Worm (Caenorhabditis elegans) whole organism, L3 larva: ENCODE measurements around the gene ergi-3.
A peak's percentile ranks its signal among the peaks of the same experiment; 100 is the strongest.

Source experiments
- R02D3.7 ChIP-seq: fragments of 150-350 bp; optimal IDR thresholded peaks from 2 replicates; lab custom pipeline; 2014; ENCODE audit warnings: missing biosample characterization, missing genetic modification characterization
- ama-1 ChIP-seq: fragments of 150-350 bp; optimal IDR thresholded peaks from 2 replicates; lab custom pipeline; 2018
- ceh-16 ChIP-seq: sonication (generic microtip); optimal IDR thresholded peaks from 2 replicates; lab custom pipeline; 2017; ENCODE audit warnings: missing biosample characterization, missing genetic modification characterization
- daf-12 ChIP-seq: fragments of 150-350 bp; optimal IDR thresholded peaks from 2 replicates; lab custom pipeline; 2014; ENCODE audit warnings: missing biosample characterization, missing genetic modification reagents, missing genetic modification characterization
- elt-1 ChIP-seq: fragments of 150-350 bp; optimal IDR thresholded peaks from 2 replicates; lab custom pipeline; 2014; ENCODE audit warnings: missing biosample characterization, missing genetic modification characterization
- elt-2 ChIP-seq: sonication (generic microtip); optimal IDR thresholded peaks from 2 replicates; lab custom pipeline; 2016; ENCODE audit warnings: missing genetic modification reagents, mild to moderate bottlenecking, missing genetic modification characterization, missing compliant biosample characterization
- elt-3 ChIP-seq, 3 experiments: fragments of 150-350 bp in 1 of 3; sonication (generic microtip) in 2 of 3; optimal IDR thresholded peaks; 2 replicates in 2 of 3; 4 replicates in 1 of 3; lab custom pipeline; 2014 to 2017; ENCODE audit warnings: missing biosample characterization in 3 of 3, missing genetic modification characterization in 3 of 3
- eor-1 ChIP-seq, 2 experiments: fragments of 150-350 bp; optimal IDR thresholded peaks; 2 replicates each; lab custom pipeline; 2014 to 2018; ENCODE audit warnings: missing biosample characterization in 2 of 2, missing genetic modification characterization in 2 of 2
- fos-1 ChIP-seq: fragments of 150-350 bp; optimal IDR thresholded peaks from 2 replicates; lab custom pipeline; 2014; ENCODE audit warnings: missing biosample characterization, missing genetic modification characterization
- hmg-11 ChIP-seq: sonication (generic microtip); optimal IDR thresholded peaks from 2 replicates; lab custom pipeline; 2016; ENCODE audit warnings: missing genetic modification characterization, missing compliant biosample characterization
- jun-1 ChIP-seq: fragments of 150-350 bp; optimal IDR thresholded peaks from 2 replicates; lab custom pipeline; 2014; ENCODE audit warnings: missing biosample characterization, missing genetic modification reagents, missing genetic modification characterization
- lin-15B ChIP-seq: fragments of 150-350 bp; optimal IDR thresholded peaks from 2 replicates; lab custom pipeline; 2014; ENCODE audit warnings: missing biosample characterization, missing genetic modification characterization
- lin-39 ChIP-seq: fragments of 150-350 bp; optimal IDR thresholded peaks from 2 replicates; lab custom pipeline; 2018; ENCODE audit warnings: missing biosample characterization, missing genetic modification reagents, missing genetic modification characterization
- mdl-1 ChIP-seq: fragments of 150-350 bp; optimal IDR thresholded peaks from 2 replicates; lab custom pipeline; 2014; ENCODE audit warnings: missing biosample characterization, missing genetic modification characterization
- nfya-1 ChIP-seq: sonication (generic microtip); optimal IDR thresholded peaks from 2 replicates; lab custom pipeline; 2017; ENCODE audit warnings: missing genetic modification characterization, mild to moderate bottlenecking, missing compliant biosample characterization, antibody characterized with exemption, moderate library complexity; ENCODE audit not compliant: insufficient read depth
- nhr-12 ChIP-seq: fragments of 150-350 bp; optimal IDR thresholded peaks from 2 replicates; lab custom pipeline; 2014; ENCODE audit warnings: missing biosample characterization, missing genetic modification characterization
- nhr-23 ChIP-seq: fragments of 150-350 bp; optimal IDR thresholded peaks from 2 replicates; lab custom pipeline; 2014; ENCODE audit warnings: missing biosample characterization, missing genetic modification reagents, missing genetic modification characterization
- nhr-25 ChIP-seq: sonication (generic microtip); optimal IDR thresholded peaks from 2 replicates; lab custom pipeline; 2017; ENCODE audit warnings: missing biosample characterization, missing genetic modification characterization
- nhr-43 ChIP-seq: sonication (generic microtip); optimal IDR thresholded peaks from 2 replicates; lab custom pipeline; 2016; ENCODE audit warnings: mild to moderate bottlenecking, missing genetic modification characterization, missing compliant biosample characterization; ENCODE audit not compliant: poor library complexity, severe bottlenecking
- nhr-67 ChIP-seq: fragments of 150-350 bp; optimal IDR thresholded peaks from 2 replicates; lab custom pipeline; 2014; ENCODE audit warnings: missing biosample characterization, missing genetic modification characterization
- nhr-77 ChIP-seq: fragments of 150-350 bp; optimal IDR thresholded peaks from 2 replicates; lab custom pipeline; 2014; ENCODE audit warnings: missing biosample characterization, missing genetic modification characterization
- pha-4 ChIP-seq: fragments of 150-350 bp; optimal IDR thresholded peaks from 2 replicates; lab custom pipeline; 2014; ENCODE audit warnings: missing biosample characterization, missing genetic modification reagents, missing genetic modification characterization
- pqm-1 ChIP-seq: fragments of 150-350 bp; optimal IDR thresholded peaks from 2 replicates; lab custom pipeline; 2017; ENCODE audit warnings: missing biosample characterization, missing genetic modification characterization, inconsistent platforms
- skn-1 ChIP-seq: fragments of 150-350 bp; optimal IDR thresholded peaks from 2 replicates; lab custom pipeline; 2014; ENCODE audit warnings: missing biosample characterization, missing genetic modification characterization
- snpc-4 ChIP-seq: fragments of 150-350 bp; optimal IDR thresholded peaks from 2 replicates; lab custom pipeline; 2014; ENCODE audit warnings: missing biosample characterization, missing genetic modification characterization
- tbx-2 ChIP-seq: sonication (generic microtip); optimal IDR thresholded peaks from 2 replicates; lab custom pipeline; 2016; ENCODE audit warnings: mild to moderate bottlenecking, missing genetic modification characterization, missing compliant biosample characterization
- zag-1 ChIP-seq: fragments of 150-350 bp; optimal IDR thresholded peaks from 2 replicates; lab custom pipeline; 2014; ENCODE audit warnings: missing biosample characterization, missing genetic modification characterization
- ztf-11 ChIP-seq: fragments of 150-350 bp; optimal IDR thresholded peaks from 2 replicates; lab custom pipeline; 2014; ENCODE audit warnings: missing biosample characterization, missing genetic modification characterization
- ztf-4 ChIP-seq: fragments of 150-350 bp; optimal IDR thresholded peaks from 2 replicates; lab custom pipeline; 2014; ENCODE audit warnings: missing biosample characterization, missing genetic modification characterization

Gene ergi-3

DNA sequence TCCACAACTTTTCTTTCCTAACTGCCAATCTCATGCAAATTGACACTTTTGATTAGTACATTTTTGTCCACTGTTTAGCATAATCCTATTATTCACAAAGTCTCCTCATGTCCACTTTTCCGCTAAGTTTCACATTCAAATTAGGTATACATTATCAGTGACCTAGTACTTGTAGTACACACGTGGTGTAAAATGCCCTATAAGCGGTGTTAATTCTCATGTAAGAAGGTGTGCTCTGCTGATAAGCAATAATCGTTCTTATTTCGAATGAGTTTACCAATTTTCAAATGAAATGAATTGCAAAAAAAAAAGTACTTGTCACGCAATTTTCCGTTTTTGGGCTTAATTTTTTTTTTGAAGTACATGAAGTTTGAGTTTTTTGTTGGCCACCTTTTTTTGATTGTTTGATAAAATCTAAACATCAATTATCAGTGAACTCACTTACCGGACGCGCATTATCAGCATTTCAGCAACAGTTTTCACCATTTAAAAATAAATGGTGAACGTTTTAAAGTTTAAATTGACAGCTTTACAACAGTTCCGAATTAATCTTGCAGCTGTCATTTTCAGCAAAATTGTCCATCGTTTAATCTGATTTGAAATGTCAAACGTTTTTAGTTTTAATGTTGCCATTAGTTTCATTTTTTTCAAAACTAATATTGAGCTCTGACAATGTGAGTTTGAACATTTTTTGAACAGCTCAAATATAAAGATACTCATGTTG lies 17.7 kb downstream of the ergi-3 start:
- TF ChIP-seq nhr-23 (no peak), mdl-1 (no peak), elt-2 (peak; percentile 76), ztf-11 (tag; lab: Kevin White, UChicago) (no peak), jun-1 (no peak), nhr-77 (tag; lab: Kevin White, UChicago) (no peak), pqm-1 (peak; percentile 45), pha-4 (tag; lab: Kevin White, UChicago) (peak; percentile 18), zag-1 (tag; lab: Kevin White, UChicago) (no peak), ztf-4 (tag; lab: Kevin White, UChicago) (no peak)
- TF ChIP-seq, all 47 proteins: peak for 3

DNA sequence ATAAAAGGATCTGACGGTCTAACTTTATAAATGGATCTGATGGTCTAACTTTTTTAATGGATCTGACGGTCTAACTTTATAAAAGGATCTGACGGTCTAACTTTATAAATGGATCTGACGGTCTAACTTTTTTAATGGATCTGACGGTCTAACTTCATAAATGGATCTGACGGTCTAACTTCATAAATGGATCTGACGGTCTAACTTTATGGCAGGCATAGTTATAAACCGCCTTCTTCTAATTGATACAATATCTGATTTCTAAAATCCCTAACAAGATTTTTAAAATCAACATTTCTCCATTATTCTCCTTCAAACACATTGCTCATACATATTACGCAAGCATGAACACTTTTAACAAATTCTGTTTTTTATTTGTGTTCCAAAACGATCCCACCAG lies 19.5 kb downstream of the ergi-3 start, which contains the start of gene K09A9.8:
TSS of gene K09A9.8 (minus strand) at position 101 of the 400 bp plus-strand sequence.
- TF ChIP-seq nhr-23, result no peak

DNA sequence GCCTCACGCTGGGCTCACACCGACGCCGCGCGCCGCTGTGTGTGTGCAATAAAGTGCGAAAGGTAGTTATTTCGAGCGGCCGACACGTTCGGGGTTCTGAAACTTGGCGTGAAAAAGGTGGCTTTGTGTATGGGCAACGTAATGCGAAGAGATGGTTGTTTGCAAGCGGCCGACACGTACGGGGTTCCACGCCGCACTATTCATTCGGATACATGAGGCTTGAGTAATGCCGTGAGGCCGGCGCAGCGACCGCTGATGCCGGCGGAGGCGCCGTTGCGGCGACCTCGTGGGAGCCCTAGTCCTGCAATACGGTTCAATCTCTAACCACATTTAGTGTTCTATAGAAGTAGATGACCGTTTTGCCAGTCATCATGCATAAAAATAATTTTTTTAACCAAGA lies 22.5 kb downstream of the ergi-3 start:
- TF ChIP-seq daf-12, result no peak
- TF ChIP-seq lin-39 (tag; lab: Kevin White, UChicago), result no peak
- TF ChIP-seq hmg-11 (tag; lab: Kevin White, UChicago), result no peak
- TF ChIP-seq, all 47 proteins: peak for 0

DNA sequence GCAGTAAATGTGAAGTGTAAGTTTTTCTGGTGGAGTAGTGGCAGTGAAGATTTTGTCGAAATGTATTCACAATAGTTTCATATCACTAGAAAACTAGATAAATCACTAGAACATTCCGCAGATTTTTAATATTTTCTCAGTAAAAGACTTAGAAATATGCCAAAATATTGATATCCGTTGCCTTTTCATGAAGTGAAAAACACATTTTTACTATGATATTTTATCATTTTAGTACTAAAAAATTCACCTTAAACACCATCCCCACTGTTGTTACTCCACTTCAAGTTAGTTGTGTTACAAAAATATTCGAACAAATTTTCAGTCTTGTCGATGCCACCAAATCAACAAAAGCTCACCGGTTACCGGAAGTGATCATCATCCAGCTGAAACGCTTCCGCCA lies 23.2 kb downstream of the ergi-3 start:
- TF ChIP-seq ztf-4 (tag; lab: Kevin White, UChicago) (no peak), eor-1 (tag; optimal IDR thresholded peaks at IDR 0.05; lab: Kevin White, UChicago) (no peak), nhr-43 (tag; lab: Kevin White, UChicago) (no peak), skn-1 (no peak), lin-15B (no peak), snpc-4 (tag; lab: Kevin White, UChicago) (no peak), R02D3.7 (tag; lab: Kevin White, UChicago) (no peak), nhr-25 (no peak), ama-1 (lab: Kevin White, UChicago) (no peak), ceh-16 (tag; lab: Kevin White, UChicago) (no peak), elt-1 (tag; lab: Kevin White, UChicago) (no peak), tbx-2 (no peak), nhr-23 (no peak), nhr-67 (no peak), nhr-12 (tag; lab: Kevin White, UChicago) (no peak)
- TF ChIP-seq, all 47 proteins: peak for 0

DNA sequence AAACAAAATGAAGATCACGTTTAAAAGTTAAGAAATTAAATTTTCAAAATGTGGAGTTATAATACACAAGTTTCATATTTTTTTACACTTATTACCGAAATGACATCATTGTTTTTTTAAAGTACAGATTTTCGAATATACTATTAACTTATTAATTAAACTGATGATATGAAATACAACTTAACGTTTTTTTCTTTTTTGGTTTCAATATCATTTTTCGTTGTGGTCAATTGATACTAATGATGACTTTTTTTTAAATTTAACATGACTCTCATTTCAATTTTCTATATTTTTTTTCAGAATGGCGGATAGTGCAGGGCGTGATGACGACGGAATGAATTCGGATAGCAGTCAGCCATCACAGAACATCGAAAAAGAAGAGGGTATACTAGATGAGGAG lies 25.5 kb downstream of the ergi-3 start, which contains the start of gene usp-33:
TSS of gene usp-33 (plus strand) at position 301 of the 400 bp plus-strand sequence.
- TF ChIP-seq ceh-16 (tag; lab: Kevin White, UChicago), result no peak
- TF ChIP-seq elt-3 (tag; optimal IDR thresholded peaks at IDR 0.05; lab: Kevin White, UChicago), result no peak
- TF ChIP-seq nhr-12 (tag; lab: Kevin White, UChicago), result no peak
- no peak for TF ChIP-seq pha-4 (tag; lab: Kevin White, UChicago)
- TF ChIP-seq fos-1 (tag; lab: Kevin White, UChicago), result no peak

DNA sequence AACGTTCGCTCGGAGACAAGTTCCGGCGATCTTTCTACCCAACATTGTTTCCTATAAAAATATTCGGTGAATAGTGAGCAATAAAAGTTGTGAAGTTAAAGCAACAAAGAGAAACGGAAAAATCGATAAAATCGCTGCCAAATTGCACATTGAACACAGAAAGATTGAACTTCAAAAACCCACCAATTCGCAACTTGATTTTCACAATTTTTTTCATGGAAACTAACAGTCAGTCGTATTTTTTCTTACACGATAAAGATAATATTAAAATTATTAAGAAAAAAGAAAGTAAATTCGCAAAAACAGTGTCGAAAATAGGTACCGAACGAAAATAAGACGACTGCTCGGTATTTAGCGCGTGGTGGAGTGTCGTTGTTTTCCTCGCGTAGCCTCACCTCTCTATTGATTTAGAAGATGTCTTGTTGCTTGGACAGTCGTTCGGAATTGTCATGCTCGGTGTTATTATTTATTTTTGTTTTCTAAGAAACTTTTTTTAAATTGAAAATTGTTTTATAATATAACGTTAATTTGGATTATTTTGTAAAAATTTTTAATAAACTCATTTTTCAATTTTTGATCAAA lies 26.1 kb downstream of the ergi-3 start, which contains the start of gene gas-1:
TSS of gene gas-1 (minus strand) at position 51 of the 582 bp plus-strand sequence.
- TF ChIP-seq nfya-1, result peak; percentile 42
- no peak for TF ChIP-seq zag-1 (tag; lab: Kevin White, UChicago)
- peak; percentile 9 for TF ChIP-seq nhr-25
- TF ChIP-seq skn-1, result no peak
- no peak for TF ChIP-seq pqm-1
- TF ChIP-seq hmg-11 (tag; lab: Kevin White, UChicago), result peak; percentile 28
- no peak for TF ChIP-seq nhr-67
- peak; percentile 74 for TF ChIP-seq pha-4 (tag; lab: Kevin White, UChicago)
- no peak for TF ChIP-seq elt-3 (tag; optimal IDR thresholded peaks at IDR 0.05; lab: Kevin White, UChicago)
- TF ChIP-seq snpc-4 (tag; lab: Kevin White, UChicago), result no peak
